Worm (Caenorhabditis elegans): ENCODE results near the gene srh-268.

- TF ChIP-seq ztf-11 (tag; optimal IDR thresholded peaks at IDR 0.05) (no peak), nhr-76 (tag; optimal IDR thresholded peaks at IDR 0.05) (no peak), mdl-1 (tag; optimal IDR thresholded peaks at IDR 0.05) (no peak), nhr-12 (tag; optimal IDR thresholded peaks at IDR 0.05) (no peak), unc-39 (tag; optimal IDR thresholded peaks at IDR 0.05) (no peak), pha-4 (tag; optimal IDR thresholded peaks at IDR 0.05) (no peak)
These were observed 14.8 kb downstream of the srh-268 start, which contains the start of gene ttr-10 for ce11 chrV:7553873-7554362.

Data from whole organism, L3 larva.